Fruit fly (Drosophila melanogaster): ENCODE measurements around the gene CG8119.

DNA sequence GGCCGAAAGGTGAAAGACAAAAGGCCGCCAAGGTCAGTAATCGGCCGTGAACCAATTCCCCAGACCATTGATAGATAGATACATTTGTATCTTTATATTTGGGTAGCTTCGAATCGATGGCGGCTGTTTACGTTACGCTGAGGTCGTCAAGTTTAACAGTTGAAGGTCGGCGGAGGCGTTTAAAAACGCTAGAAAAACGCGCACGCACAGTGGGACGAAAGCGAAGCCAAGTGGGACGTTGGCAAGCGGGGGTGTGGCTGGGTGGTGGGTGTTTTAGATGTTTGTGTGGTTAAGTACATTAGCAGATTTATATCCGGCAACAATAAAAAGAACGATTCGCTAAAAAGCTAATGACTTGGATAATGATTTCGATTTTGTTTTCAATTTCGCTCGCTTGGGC, 19.2 kb upstream of the CG8119 start:
- TF ChIP-seq pan (optimal IDR thresholded peaks at IDR 0.05) (no peak), psq (optimal IDR thresholded peaks at IDR 0.05) (no peak), usp (GFP tag; optimal IDR thresholded peaks at IDR 0.05) (no peak)
